Worm (Caenorhabditis elegans): Measurements from ENCODE around the gene igeg-2.

The igeg-2 gene

DNA sequence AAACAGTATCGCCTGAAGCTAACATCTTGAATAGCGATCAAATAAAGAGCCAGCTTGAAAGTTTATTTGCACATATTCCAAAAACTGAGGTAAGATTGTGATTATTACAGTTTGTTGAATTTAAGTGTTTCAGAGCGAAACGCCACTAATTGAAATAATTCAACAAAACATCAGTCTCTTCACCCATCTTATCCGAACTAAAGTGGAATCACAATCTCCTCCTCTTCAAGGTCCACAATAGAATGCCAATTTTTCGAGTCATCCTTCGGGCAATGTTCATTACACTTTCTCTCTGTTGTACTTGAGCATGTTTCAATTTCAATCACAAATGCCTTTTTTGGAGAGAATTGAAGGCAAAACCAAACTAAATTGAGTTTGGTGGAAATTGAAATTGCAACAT, 37.6 kb upstream of the igeg-2 start:
- no peak for TF ChIP-seq gei-8 (GFP tag; optimal IDR thresholded peaks at IDR 0.05)
- no peak for TF ChIP-seq dpl-1 (GFP tag; optimal IDR thresholded peaks at IDR 0.05)
- no peak for TF ChIP-seq lin-15B (tag; optimal IDR thresholded peaks at IDR 0.05)
- TF ChIP-seq ztf-11 (tag; optimal IDR thresholded peaks at IDR 0.05) = no peak
- no peak for TF ChIP-seq mes-2 (tag; optimal IDR thresholded peaks at IDR 0.05; ENCODE audit: poor library complexity, severe bottlenecking)
- no peak for TF ChIP-seq T20F7.1 (GFP tag; optimal IDR thresholded peaks at IDR 0.05)
- TF ChIP-seq aha-1 (tag) = peak; percentile 86
- TF ChIP-seq ceh-28 (tag; optimal IDR thresholded peaks at IDR 0.05) = no peak
- no peak for TF ChIP-seq mep-1 (tag; optimal IDR thresholded peaks at IDR 0.05)
- no peak for TF ChIP-seq zip-2 (tag; optimal IDR thresholded peaks at IDR 0.05)
- TF ChIP-seq mdt-29 (GFP tag; IDR thresholded peaks at IDR 0.05) = no peak
- peak; percentile 8 for TF ChIP-seq ama-1 (optimal IDR thresholded peaks at IDR 0.05)
- TF ChIP-seq lin-39 (tag; optimal IDR thresholded peaks at IDR 0.05) = no peak
- no peak for TF ChIP-seq Y48G9A.11 (GFP tag; IDR thresholded peaks at IDR 0.05)
- TF ChIP-seq daf-19 (GFP tag; conservative IDR thresholded peaks at IDR 0.05) = no peak
- no peak for TF ChIP-seq F10B5.3 (tag; optimal IDR thresholded peaks at IDR 0.05)
- no peak for TF ChIP-seq ceh-20 (GFP tag; IDR thresholded peaks at IDR 0.05)
- TF ChIP-seq unc-62 (GFP tag; optimal IDR thresholded peaks at IDR 0.05 in 1 of 2) = peak in 1 of 2 experiments; percentile 77
- no peak for TF ChIP-seq unc-62 (tag; optimal IDR thresholded peaks at IDR 0.05)
- TF ChIP-seq nhr-10 (tag; optimal IDR thresholded peaks at IDR 0.05) = no peak
- TF ChIP-seq attf-4 (tag; optimal IDR thresholded peaks at IDR 0.05) = no peak
- TF ChIP-seq ceh-44 (GFP tag; IDR thresholded peaks at IDR 0.05) = no peak
- TF ChIP-seq set-16 (GFP tag; IDR thresholded peaks at IDR 0.05) = no peak
- no peak for TF ChIP-seq unc-39 (tag; optimal IDR thresholded peaks at IDR 0.05)

DNA sequence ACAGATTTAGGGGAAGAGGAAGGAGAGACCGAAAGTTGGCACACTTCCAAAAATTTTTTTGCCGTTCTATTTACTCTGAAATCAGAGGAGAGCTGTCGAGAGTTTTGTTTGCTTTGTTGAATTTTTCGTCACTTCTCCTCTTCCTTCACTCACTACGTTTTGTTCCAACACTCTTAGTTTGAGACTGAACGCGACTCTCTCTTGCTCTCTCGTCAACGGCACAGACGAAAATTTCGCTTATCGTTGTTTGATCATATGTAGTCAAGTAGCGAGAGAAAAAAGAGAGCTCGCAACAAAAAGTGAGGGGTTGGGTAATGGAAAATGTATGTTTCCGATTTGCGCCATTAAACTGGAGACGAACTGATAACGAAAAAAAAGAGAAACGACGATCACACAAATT, 36.2 kb upstream of the igeg-2 start:
- TF ChIP-seq Y75B8A.6 (GFP tag; IDR thresholded peaks at IDR 0.05) (no peak), ama-1 (optimal IDR thresholded peaks at IDR 0.05) (no peak), spr-1 (tag; optimal IDR thresholded peaks at IDR 0.05) (no peak), nhr-25 (tag; optimal IDR thresholded peaks at IDR 0.05; ENCODE audit: borderline replicate concordance, insufficient read depth) (no peak), ces-1 (GFP tag; optimal IDR thresholded peaks at IDR 0.05) (no peak), spr-3 (GFP tag; optimal IDR thresholded peaks at IDR 0.05) (no peak), zip-2 (tag; optimal IDR thresholded peaks at IDR 0.05) (no peak), nhr-6 (tag; optimal IDR thresholded peaks at IDR 0.05) (no peak), tag-97 (GFP tag; IDR thresholded peaks at IDR 0.05) (no peak), madf-5 (GFP tag; IDR thresholded peaks at IDR 0.05) (no peak), attf-4 (tag; optimal IDR thresholded peaks at IDR 0.05) (no peak), zfp-3 (GFP tag; conservative IDR thresholded peaks at IDR 0.05) (no peak), F44E2.7 (GFP tag; IDR thresholded peaks at IDR 0.05) (no peak), T20F7.1 (GFP tag; optimal IDR thresholded peaks at IDR 0.05) (no peak), F37D6.2 (tag; optimal IDR thresholded peaks at IDR 0.05) (no peak), mep-1 (tag; optimal IDR thresholded peaks at IDR 0.05) (peak; percentile 61), T26A8.4 (GFP tag; IDR thresholded peaks at IDR 0.05) (no peak), nhr-76 (tag; optimal IDR thresholded peaks at IDR 0.05) (no peak), php-3 (GFP tag; IDR thresholded peaks at IDR 0.05) (no peak), egl-43 (GFP tag; IDR thresholded peaks at IDR 0.05) (peak; percentile 41; the same call in 1 of the 2 replicates), lsy-2 (tag; optimal IDR thresholded peaks at IDR 0.05) (peak in 1 of 2 experiments; percentile 29), cey-2 (tag; optimal IDR thresholded peaks at IDR 0.05; ENCODE audit: borderline replicate concordance, insufficient read depth) (no peak), nhr-48 (tag; optimal IDR thresholded peaks at IDR 0.05) (peak; percentile 42), daf-8 (GFP tag; IDR thresholded peaks at IDR 0.05) (no peak), zfp-2 (tag; optimal IDR thresholded peaks at IDR 0.05) (no peak), D1046.2 (GFP tag; IDR thresholded peaks at IDR 0.05) (no peak), dmd-6 (GFP tag; IDR thresholded peaks at IDR 0.05) (peak; percentile 84), Y105C5A.15 (GFP tag; IDR thresholded peaks at IDR 0.05) (no peak), ztf-11 (tag; optimal IDR thresholded peaks at IDR 0.05) (no peak), nhr-11 (tag; optimal IDR thresholded peaks at IDR 0.05) (peak; percentile 2), jun-1 (tag; optimal IDR thresholded peaks at IDR 0.05) (no peak), ceh-20 (GFP tag; IDR thresholded peaks at IDR 0.05) (no peak), lin-15B (tag; optimal IDR thresholded peaks at IDR 0.05) (no peak), egl-27 (tag; optimal IDR thresholded peaks at IDR 0.05) (no peak), mxl-2 (GFP tag; conservative IDR thresholded peaks at IDR 0.05) (no peak), unc-130 (GFP tag; optimal IDR thresholded peaks at IDR 0.05) (no peak)

Data from whole organism, L4 larva.